Worm (Caenorhabditis elegans) whole organism, L4/young adult: ENCODE results near the gene str-43.

Source experiments
- W03F9.2 ChIP-seq: fragments of 150-350 bp; optimal IDR thresholded peaks from 2 replicates; lab custom pipeline; 2014; ENCODE audit warnings: missing biosample characterization, missing genetic modification characterization
- dao-5 ChIP-seq: sonication (generic microtip); optimal IDR thresholded peaks from 2 replicates; lab custom pipeline; 2016; ENCODE audit warnings: missing genotype, missing genetic modification characterization, moderate library complexity, missing compliant biosample characterization
- him-1 ChIP-seq: sonication (generic microtip); optimal IDR thresholded peaks from 2 replicates; lab custom pipeline; 2016; ENCODE audit warnings: missing genotype, missing genetic modification reagents, missing genetic modification characterization, missing compliant biosample characterization

DNA sequence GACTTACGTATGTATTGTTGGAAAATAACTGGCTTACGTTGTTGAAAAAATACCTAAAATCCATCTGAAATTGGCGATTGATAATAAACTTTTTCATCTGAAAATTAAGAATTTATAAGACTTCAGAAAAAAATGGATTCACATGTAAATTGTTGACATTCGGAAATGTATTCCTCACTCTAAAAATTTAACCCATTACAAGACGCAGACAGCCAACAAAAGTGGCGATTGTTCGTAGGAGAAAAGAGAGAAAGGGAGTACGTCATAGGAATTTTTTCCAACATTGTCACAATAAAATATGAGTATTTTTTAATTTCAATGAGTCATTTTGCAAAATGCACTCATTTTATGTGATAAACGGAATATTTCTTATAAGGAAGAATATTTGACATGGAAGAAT is 33.4 kb downstream of the str-43 start, which contains the start of gene Y6E2A.5:
- TF ChIP-seq W03F9.2 (no peak), him-1 (tag; lab: Kevin White, UChicago) (no peak), dao-5 (tag; lab: Kevin White, UChicago) (no peak)
